Fruit fly (Drosophila melanogaster): ENCODE measurements around the gene crp.

The crp gene

dm6 chr2L:16329102-16329520, 41.6 kb upstream of the crp start, which contains the start of gene mRpL4 (continued):
- TF ChIP-seq ttk (GFP tag; IDR thresholded peaks at IDR 0.05) = peak; percentile 65; the same call in 1 of the 2 replicates
- TF ChIP-seq dan (GFP tag; IDR thresholded peaks at IDR 0.05) = no peak
- TF ChIP-seq sima (GFP tag; optimal IDR thresholded peaks at IDR 0.05) = peak; percentile 12
- TF ChIP-seq pho (GFP tag; optimal IDR thresholded peaks at IDR 0.05) = peak; percentile 75
- no peak for TF ChIP-seq CG11504 (tag; optimal IDR thresholded peaks at IDR 0.05)
- TF ChIP-seq CG6854 (GFP tag; optimal IDR thresholded peaks at IDR 0.05) = no peak
- TF ChIP-seq sens (GFP tag) = peak; percentile 96
- peak; percentile 52 for TF ChIP-seq CG10462 (GFP tag; optimal IDR thresholded peaks at IDR 0.05)
- peak; percentile 87 for TF ChIP-seq lilli (GFP tag; optimal IDR thresholded peaks at IDR 0.05)
- TF ChIP-seq CG9437 (GFP tag; optimal IDR thresholded peaks at IDR 0.05) = peak; percentile 27
- TF ChIP-seq NC2α (GFP tag; optimal IDR thresholded peaks at IDR 0.05) = peak; percentile 13
- no peak for TF ChIP-seq CG7357 (GFP tag; IDR thresholded peaks at IDR 0.05)
- TF ChIP-seq repo (GFP tag; optimal IDR thresholded peaks at IDR 0.05) = peak; percentile 24
- TF ChIP-seq CG2678 (tag; optimal IDR thresholded peaks at IDR 0.05) = no peak
- TF ChIP-seq sim (GFP tag; IDR thresholded peaks at IDR 0.05) = no peak
- no peak for TF ChIP-seq Gsc (GFP tag; IDR thresholded peaks at IDR 0.05)
- no peak for TF ChIP-seq CG3281 (GFP tag; optimal IDR thresholded peaks at IDR 0.05)
- no peak for TF ChIP-seq CG3407 (GFP tag; optimal IDR thresholded peaks at IDR 0.05)
- TF ChIP-seq CG9609 (GFP tag; optimal IDR thresholded peaks at IDR 0.05) = peak; percentile 75
- TF ChIP-seq Ptx1 (GFP tag; IDR thresholded peaks at IDR 0.05) = peak; percentile 75
- peak; percentile 84 for TF ChIP-seq Gug (GFP tag; IDR thresholded peaks at IDR 0.05)
- no peak for TF ChIP-seq Mad (GFP tag; optimal IDR thresholded peaks at IDR 0.05)
- TF ChIP-seq CG14710 (tag; optimal IDR thresholded peaks at IDR 0.05) = peak; percentile 81
- no peak for TF ChIP-seq lab (GFP tag; optimal IDR thresholded peaks at IDR 0.05)
- no peak for TF ChIP-seq pan (optimal IDR thresholded peaks at IDR 0.05)
- TF ChIP-seq pan (GFP tag; optimal IDR thresholded peaks at IDR 0.05 in 1 of 2, IDR thresholded peaks at IDR 0.05 in 1 of 2) = peak in 1 of 2 experiments; percentile 85
- TF ChIP-seq H15 (GFP tag; IDR thresholded peaks at IDR 0.05) = peak; percentile 65; the same call in 2 of the 3 replicates
- TF ChIP-seq grn (GFP tag; optimal IDR thresholded peaks at IDR 0.05) = peak; percentile 2
- TF ChIP-seq ken (GFP tag; IDR thresholded peaks at IDR 0.05) = peak; percentile 65; the same call in 1 of the 3 replicates
- peak; percentile 62 for TF ChIP-seq Dek (tag; optimal IDR thresholded peaks at IDR 0.05)
- TF ChIP-seq ems (GFP tag; optimal IDR thresholded peaks at IDR 0.05) = peak; percentile 68
- peak; percentile 94 for TF ChIP-seq BEAF-32 (GFP tag; optimal IDR thresholded peaks at IDR 0.05)
- peak in 1 of 2 experiments; percentile 61 for TF ChIP-seq eve (GFP tag; optimal IDR thresholded peaks at IDR 0.05)
- 0 out of 2 replicates have a peak, but pooled peaks have one; percentile 20 for TF ChIP-seq Awh (GFP tag; IDR thresholded peaks at IDR 0.05)
- peak; percentile 86 for TF ChIP-seq slbo (GFP tag; IDR thresholded peaks at IDR 0.05)
- TF ChIP-seq Pdp1 (GFP tag; optimal IDR thresholded peaks at IDR 0.05) = peak in 1 of 2 experiments; percentile 83
- TF ChIP-seq MTF-1 (GFP tag; optimal IDR thresholded peaks at IDR 0.05; ENCODE audit: borderline replicate concordance) = no peak
- TF ChIP-seq CG4707 (GFP tag; optimal IDR thresholded peaks at IDR 0.05) = no peak
- peak; percentile 48 for TF ChIP-seq CG13296 (GFP tag; optimal IDR thresholded peaks at IDR 0.05)
- TF ChIP-seq Ravus (GFP tag; IDR thresholded peaks at IDR 0.05) = no peak
- TF ChIP-seq yki (optimal IDR thresholded peaks at IDR 0.05) = no peak
- no peak for TF ChIP-seq z (GFP tag; IDR thresholded peaks at IDR 0.05)
- peak; percentile 51; the same call in 1 of the 2 replicates for TF ChIP-seq CG5953 (GFP tag; IDR thresholded peaks at IDR 0.05)
- peak; percentile 74 for TF ChIP-seq CG9876 (GFP tag; optimal IDR thresholded peaks at IDR 0.05)
- TF ChIP-seq bsh (GFP tag; optimal IDR thresholded peaks at IDR 0.05) = peak in 1 of 2 experiments; percentile 64
- TF ChIP-seq CG7987 (GFP tag; optimal IDR thresholded peaks at IDR 0.05) = peak; percentile 8
- no peak for TF ChIP-seq br (optimal IDR thresholded peaks at IDR 0.05)
- TF ChIP-seq zfh2 (GFP tag; optimal IDR thresholded peaks at IDR 0.05) = peak; percentile 85
- TF ChIP-seq maf-S (GFP tag; optimal IDR thresholded peaks at IDR 0.05) = peak; percentile 77
- TF ChIP-seq CG4617 (GFP tag; optimal IDR thresholded peaks at IDR 0.05; ENCODE audit: borderline replicate concordance) = peak; percentile 89
- peak; percentile 81 for TF ChIP-seq Xbp1 (GFP tag; optimal IDR thresholded peaks at IDR 0.05)
- TF ChIP-seq ranshi (GFP tag; IDR thresholded peaks at IDR 0.05) = peak; percentile 74; the same call in 1 of the 2 replicates

All from whole organism, embryonic.